Worm (Caenorhabditis elegans) whole organism, L2 larva: Measurements from ENCODE around the gene rbm-39.
A peak's percentile ranks its signal among the peaks of the same experiment; 100 is the strongest.

Experiments
- C34F6.9 ChIP-seq: fragments of 150-350 bp; optimal IDR thresholded peaks from 2 replicates; lab custom pipeline; 2014; ENCODE audit warnings: missing biosample characterization, missing genetic modification characterization
- F13H6.1 ChIP-seq: sonication (generic microtip); optimal IDR thresholded peaks from 2 replicates; lab custom pipeline; 2016; ENCODE audit warnings: missing genetic modification characterization, missing compliant biosample characterization
- R02D3.7 ChIP-seq: fragments of 150-350 bp; optimal IDR thresholded peaks from 2 replicates; lab custom pipeline; 2014; ENCODE audit warnings: missing biosample characterization, missing genetic modification characterization
- alr-1 ChIP-seq: fragments of 150-350 bp; optimal IDR thresholded peaks from 2 replicates; lab custom pipeline; 2014; ENCODE audit warnings: missing biosample characterization, missing genetic modification characterization
- aly-2 ChIP-seq: fragments of 150-350 bp; optimal IDR thresholded peaks from 2 replicates; lab custom pipeline; 2014; ENCODE audit warnings: missing biosample characterization, missing genetic modification characterization
- ama-1 ChIP-seq: fragments of 150-350 bp; optimal IDR thresholded peaks from 2 replicates; lab custom pipeline; 2018; ENCODE audit warnings: inconsistent platforms
- blmp-1 ChIP-seq: sonication (generic microtip); optimal IDR thresholded peaks from 2 replicates; lab custom pipeline; 2017; ENCODE audit warnings: missing genetic modification characterization, mild to moderate bottlenecking, missing compliant biosample characterization, antibody characterized with exemption, moderate library complexity; ENCODE audit not compliant: insufficient read depth
- ceh-16 ChIP-seq: fragments of 150-350 bp; optimal IDR thresholded peaks from 2 replicates; lab custom pipeline; 2014; ENCODE audit warnings: missing biosample characterization, missing genetic modification characterization
- ceh-82 ChIP-seq: fragments of 150-350 bp; optimal IDR thresholded peaks from 2 replicates; lab custom pipeline; 2014; ENCODE audit warnings: missing biosample characterization, missing genetic modification characterization
- crh-2 ChIP-seq: sonication (generic microtip); optimal IDR thresholded peaks from 2 replicates; lab custom pipeline; 2017; ENCODE audit warnings: missing biosample characterization, missing genetic modification characterization
- dmd-4 ChIP-seq: sonication (generic microtip); optimal IDR thresholded peaks from 2 replicates; lab custom pipeline; 2017; ENCODE audit warnings: missing biosample characterization, missing genetic modification characterization
- egl-27 ChIP-seq: sonication (generic microtip); optimal IDR thresholded peaks from 3 replicates; lab custom pipeline; 2017; ENCODE audit warnings: missing biosample characterization, missing genetic modification reagents, missing genetic modification characterization
- elt-3 ChIP-seq: sonication (generic microtip); optimal IDR thresholded peaks from 2 replicates; lab custom pipeline; 2017; ENCODE audit warnings: missing biosample characterization, missing genetic modification characterization
- fos-1 ChIP-seq: fragments of 150-350 bp; optimal IDR thresholded peaks from 2 replicates; lab custom pipeline; 2014; ENCODE audit warnings: missing biosample characterization, missing genetic modification characterization
- gmeb-1 ChIP-seq: fragments of 150-350 bp; optimal IDR thresholded peaks from 2 replicates; lab custom pipeline; 2014; ENCODE audit warnings: missing biosample characterization, missing genetic modification characterization
- lin-11 ChIP-seq: fragments of 150-350 bp; sonication (generic microtip); optimal IDR thresholded peaks from 2 replicates; lab custom pipeline; 2014; ENCODE audit warnings: missing biosample characterization, missing genetic modification characterization, inconsistent platforms, mixed read lengths
- lin-13 ChIP-seq: fragments of 150-350 bp; optimal IDR thresholded peaks from 2 replicates; lab custom pipeline; 2014; ENCODE audit warnings: missing biosample characterization, missing genetic modification reagents, missing genetic modification characterization
- lin-39 ChIP-seq: fragments of 150-350 bp; optimal IDR thresholded peaks from 2 replicates; lab custom pipeline; 2014; ENCODE audit warnings: missing biosample characterization, missing genetic modification reagents, missing genetic modification characterization
- lsy-2 ChIP-seq, 2 experiments: fragments of 150-350 bp in 1 of 2; sonication (generic microtip) in 1 of 2; optimal IDR thresholded peaks; 2 replicates each; lab custom pipeline; 2014 to 2017; ENCODE audit warnings: missing biosample characterization in 2 of 2, missing genetic modification characterization in 2 of 2
- mab-5 ChIP-seq: fragments of 150-350 bp; optimal IDR thresholded peaks from 2 replicates; lab custom pipeline; 2014; ENCODE audit warnings: missing biosample characterization, missing genetic modification characterization
- mbf-1 ChIP-seq: sonication (generic microtip); optimal IDR thresholded peaks from 2 replicates; lab custom pipeline; 2017; ENCODE audit warnings: missing biosample characterization, missing genetic modification characterization
- mdl-1 ChIP-seq, 2 experiments: fragments of 150-350 bp in 1 of 2; sonication (generic microtip) in 1 of 2; optimal IDR thresholded peaks; 2 replicates each; lab custom pipeline; 2017; ENCODE audit warnings: missing biosample characterization in 2 of 2, missing genetic modification characterization in 2 of 2
- nhr-10 ChIP-seq: sonication (generic microtip); optimal IDR thresholded peaks from 2 replicates; lab custom pipeline; 2017; ENCODE audit warnings: missing biosample characterization, missing genetic modification characterization
- nhr-11 ChIP-seq: fragments of 150-350 bp; optimal IDR thresholded peaks from 2 replicates; lab custom pipeline; 2014; ENCODE audit warnings: missing biosample characterization, missing genetic modification characterization
- nhr-12 ChIP-seq: fragments of 150-350 bp; optimal IDR thresholded peaks from 2 replicates; lab custom pipeline; 2014; ENCODE audit warnings: missing biosample characterization, missing genetic modification characterization
- nhr-129 ChIP-seq: fragments of 150-350 bp; optimal IDR thresholded peaks from 2 replicates; lab custom pipeline; 2014; ENCODE audit warnings: missing biosample characterization, missing genetic modification characterization
- nhr-21 ChIP-seq: fragments of 150-350 bp; optimal IDR thresholded peaks from 2 replicates; lab custom pipeline; 2014; ENCODE audit warnings: missing biosample characterization, missing genetic modification characterization
- nhr-23 ChIP-seq: fragments of 150-350 bp; optimal IDR thresholded peaks from 2 replicates; lab custom pipeline; 2014; ENCODE audit warnings: missing biosample characterization, missing genetic modification reagents, missing genetic modification characterization
- peb-1 ChIP-seq: fragments of 150-350 bp; optimal IDR thresholded peaks from 2 replicates; lab custom pipeline; 2014; ENCODE audit warnings: missing biosample characterization, missing genetic modification characterization
- sem-4 ChIP-seq: fragments of 150-350 bp; optimal IDR thresholded peaks from 2 replicates; lab custom pipeline; 2014; ENCODE audit warnings: missing biosample characterization, missing genetic modification reagents, missing genetic modification characterization
- skn-1 ChIP-seq: sonication (generic microtip); optimal IDR thresholded peaks from 2 replicates; lab custom pipeline; 2017; ENCODE audit warnings: missing biosample characterization, missing genetic modification characterization
- sma-9 ChIP-seq, 2 experiments: fragments of 150-350 bp in 1 of 2; sonication (generic microtip) in 1 of 2; optimal IDR thresholded peaks; 2 replicates each; lab custom pipeline; 2014 to 2016; ENCODE audit warnings: missing genetic modification characterization in 2 of 2, mild to moderate bottlenecking in 1 of 2, missing biosample characterization in 1 of 2, missing compliant biosample characterization in 1 of 2, missing genetic modification reagents in 1 of 2, moderate library complexity in 1 of 2
- unc-39 ChIP-seq: fragments of 150-350 bp; optimal IDR thresholded peaks from 2 replicates; lab custom pipeline; 2014; ENCODE audit warnings: missing biosample characterization, missing genetic modification characterization
- unc-55 ChIP-seq: fragments of 150-350 bp; sonication (generic microtip); optimal IDR thresholded peaks from 3 replicates; lab custom pipeline; 2014; ENCODE audit warnings: missing biosample characterization, missing genetic modification reagents, missing genetic modification characterization
- unc-62 ChIP-seq: fragments of 150-350 bp; optimal IDR thresholded peaks from 2 replicates; lab custom pipeline; 2014; ENCODE audit warnings: missing biosample characterization, missing genetic modification reagents, missing genetic modification characterization
- zag-1 ChIP-seq: fragments of 150-350 bp; optimal IDR thresholded peaks from 2 replicates; lab custom pipeline; 2014; ENCODE audit warnings: missing biosample characterization, missing genetic modification characterization
- ztf-1 ChIP-seq: fragments of 200-800 bp; sonication (Bioruptor generic); conservative IDR thresholded peaks from 2 replicates; pipeline ENCODE4 v1.3.6; 2022; ENCODE audit warnings: missing genetic modification characterization, missing compliant biosample characterization
- ztf-11 ChIP-seq: sonication (generic microtip); optimal IDR thresholded peaks from 2 replicates; lab custom pipeline; 2017; ENCODE audit warnings: missing biosample characterization, missing genetic modification characterization

Gene rbm-39

ce11 chrIV:1058504-1058903 is 46.1 kb downstream of the rbm-39 start:
- TF ChIP-seq nhr-23 = no peak
- no peak for TF ChIP-seq lin-13 (GFP tag; lab: Kevin White, UChicago)
- no peak for TF ChIP-seq nhr-10 (tag; lab: Kevin White, UChicago)
- no peak for TF ChIP-seq C34F6.9 (tag; lab: Kevin White, UChicago)
- no peak for TF ChIP-seq unc-39
- no peak for TF ChIP-seq crh-2 (tag; lab: Kevin White, UChicago)
- no peak for TF ChIP-seq lsy-2 (tag; optimal IDR thresholded peaks at IDR 0.05; lab: Kevin White, UChicago)
- TF ChIP-seq ztf-11 (tag; lab: Kevin White, UChicago) = no peak
- TF ChIP-seq F13H6.1 (tag; lab: Kevin White, UChicago) = no peak
- TF ChIP-seq fos-1 (tag; lab: Kevin White, UChicago) = no peak
- no peak for TF ChIP-seq unc-62 (GFP tag; lab: Kevin White, UChicago)

ce11 chrIV:1063058-1063457 is 50.6 kb downstream of the rbm-39 start:
- TF ChIP-seq nhr-21 (tag; lab: Kevin White, UChicago) (no peak), sem-4 (tag; lab: Kevin White, UChicago) (no peak), aly-2 (tag; lab: Kevin White, UChicago) (no peak), unc-55 (no peak)

ce11 chrIV:1064289-1064848 is 51.9 kb downstream of the rbm-39 start:
- TF ChIP-seq egl-27 (tag; lab: Kevin White, UChicago) = no peak
- no peak for TF ChIP-seq nhr-12 (tag; lab: Kevin White, UChicago)
- no peak for TF ChIP-seq nhr-21 (tag; lab: Kevin White, UChicago)
- no peak for TF ChIP-seq blmp-1
- no peak for TF ChIP-seq gmeb-1 (tag; lab: Kevin White, UChicago)
- TF ChIP-seq lin-11 (tag; lab: Kevin White, UChicago) = peak; percentile 1
- TF ChIP-seq C34F6.9 (tag; lab: Kevin White, UChicago) = no peak
- no peak for TF ChIP-seq unc-62 (GFP tag; lab: Kevin White, UChicago)

- TF ChIP-seq sma-9 (GFP tag; optimal IDR thresholded peaks at IDR 0.05; lab: Kevin White, UChicago) (no peak), sma-9 (tag; optimal IDR thresholded peaks at IDR 0.05; lab: Kevin White, UChicago) (no peak), alr-1 (tag; lab: Kevin White, UChicago) (no peak), nhr-10 (tag; lab: Kevin White, UChicago) (no peak), lsy-2 (tag; optimal IDR thresholded peaks at IDR 0.05; lab: Kevin White, UChicago) (no peak), skn-1 (tag; lab: Kevin White, UChicago) (no peak), mab-5 (no peak)
- TF ChIP-seq, all 48 proteins: peak for 0
These were observed 53.1 kb downstream of the rbm-39 start for ce11 chrIV:1065569-1065968.

ce11 chrIV:1067430-1067829 is 55.0 kb downstream of the rbm-39 start, which contains the start of gene znf-782:
Gene znf-782, minus strand, starts transcription at chrIV:1067525.
- TF ChIP-seq lsy-2 (tag; optimal IDR thresholded peaks at IDR 0.05; lab: Kevin White, UChicago) (peak in 1 of 2 experiments; percentile 19), ztf-1 (GFP tag; lab: Robert Waterston, UW) (no peak), mbf-1 (tag; lab: Kevin White, UChicago) (no peak), unc-62 (GFP tag; lab: Kevin White, UChicago) (no peak), lin-13 (GFP tag; lab: Kevin White, UChicago) (no peak), R02D3.7 (tag; lab: Kevin White, UChicago) (no peak), peb-1 (no peak), mdl-1 (tag; optimal IDR thresholded peaks at IDR 0.05; lab: Kevin White, UChicago) (peak; percentile 38 to 74), skn-1 (tag; lab: Kevin White, UChicago) (no peak), zag-1 (tag; lab: Kevin White, UChicago) (peak; percentile 8), fos-1 (tag; lab: Kevin White, UChicago) (peak; percentile 41), blmp-1 (no peak), F13H6.1 (tag; lab: Kevin White, UChicago) (peak; percentile 75), lin-11 (tag; lab: Kevin White, UChicago) (no peak), ceh-82 (tag; lab: Kevin White, UChicago) (no peak), sma-9 (GFP tag; optimal IDR thresholded peaks at IDR 0.05; lab: Kevin White, UChicago) (no peak), sma-9 (tag; optimal IDR thresholded peaks at IDR 0.05; lab: Kevin White, UChicago) (no peak), alr-1 (tag; lab: Kevin White, UChicago) (no peak), nhr-12 (tag; lab: Kevin White, UChicago) (no peak), lin-39 (tag; lab: Kevin White, UChicago) (no peak), nhr-129 (tag; lab: Kevin White, UChicago) (no peak), dmd-4 (tag; lab: Kevin White, UChicago) (no peak), ceh-16 (tag; lab: Kevin White, UChicago) (no peak), ama-1 (lab: Kevin White, UChicago) (no peak), elt-3 (no peak), nhr-21 (tag; lab: Kevin White, UChicago) (no peak), nhr-11 (tag; lab: Kevin White, UChicago) (no peak), egl-27 (tag; lab: Kevin White, UChicago) (no peak)
- TF ChIP-seq, all 48 proteins: peak for 5
